Fruit fly (Drosophila melanogaster) whole organism, embryonic: ENCODE data around the gene CG17801.

Experiments used
- B-H1 ChIP-seq: fragments of 200-800 bp; sonication (Bioruptor generic); IDR thresholded peaks from 3 replicates; pipeline ENCODE4 v1.3.6; 2022; ENCODE audit warnings: missing biosample characterization, missing genetic modification characterization
- CG15601 ChIP-seq: fragments of 200-800 bp; sonication (Bioruptor generic); optimal IDR thresholded peaks from 3 replicates; lab custom pipeline; 2019; ENCODE audit warnings: missing biosample characterization, mild to moderate bottlenecking, missing genetic modification characterization, moderate library complexity
- CG33213 ChIP-seq: fragments of 200-800 bp; sonication (Bioruptor generic); optimal IDR thresholded peaks from 3 replicates; lab custom pipeline; 2016; ENCODE audit warnings: missing biosample characterization, missing genetic modification characterization
- CG42726 ChIP-seq: fragments of 200-800 bp; sonication (Bioruptor generic); IDR thresholded peaks from 2 replicates; pipeline ENCODE4 v1.3.6; 2022; ENCODE audit warnings: missing biosample characterization, missing genetic modification characterization; ENCODE audit not compliant: partially characterized antibody
- CG6813 ChIP-seq: fragments of 200-800 bp; sonication (Bioruptor generic); optimal IDR thresholded peaks from 2 replicates; lab custom pipeline; 2017; ENCODE audit warnings: missing biosample characterization, missing genetic modification characterization, mild to moderate bottlenecking, moderate library complexity, missing genetic modification reagents
- E2f2 ChIP-seq: fragments of 200-800 bp; sonication (Bioruptor generic); IDR thresholded peaks from 2 replicates; pipeline ENCODE4 v1.3.6; 2022; ENCODE audit warnings: missing biosample characterization, missing genetic modification characterization
- Hey ChIP-seq: fragments of 200-800 bp; sonication (Bioruptor generic); optimal IDR thresholded peaks from 3 replicates; lab custom pipeline; 2018; ENCODE audit warnings: missing biosample characterization, mild to moderate bottlenecking, missing genetic modification characterization
- Xbp1 ChIP-seq: fragments of 200-800 bp; sonication (Bioruptor generic); optimal IDR thresholded peaks from 3 replicates; lab custom pipeline; 2016; ENCODE audit warnings: missing biosample characterization, mild to moderate bottlenecking, missing genetic modification characterization
- bbx ChIP-seq: fragments of 200-800 bp; sonication (Bioruptor generic); IDR thresholded peaks from 2 replicates; pipeline ENCODE4 v1.3.6; 2022; ENCODE audit warnings: missing biosample characterization, missing genetic modification characterization; ENCODE audit not compliant: partially characterized antibody
- dati ChIP-seq: fragments of 200-800 bp; sonication (Bioruptor generic); IDR thresholded peaks from 2 replicates; pipeline ENCODE4 v1.3.6; 2022; ENCODE audit warnings: missing biosample characterization, missing genetic modification characterization
- sd ChIP-seq: fragments of 200-800 bp; sonication (Bioruptor generic); optimal IDR thresholded peaks from 3 replicates; lab custom pipeline; 2018; ENCODE audit warnings: missing biosample characterization, mild to moderate bottlenecking, missing genetic modification characterization, moderate library complexity

dm6 chr3R:17759773-17760476, 47.0 kb downstream of the CG17801 start:
- no peak for TF ChIP-seq CG6813 (GFP tag; lab: Kevin White, UChicago)
- no peak for TF ChIP-seq dati (GFP tag; lab: Robert Waterston, UW)
- no peak for TF ChIP-seq CG15601 (tag; lab: Kevin White, UChicago)
- TF ChIP-seq B-H1 (GFP tag; lab: Robert Waterston, UW): no peak
- TF ChIP-seq Hey (tag; lab: Kevin White, UChicago): no peak
- no peak for TF ChIP-seq bbx (GFP tag; lab: Robert Waterston, UW)
- TF ChIP-seq CG33213 (GFP tag; lab: Kevin White, UChicago): no peak
- no peak for TF ChIP-seq Xbp1
- TF ChIP-seq CG42726: no peak
- no peak for TF ChIP-seq E2f2 (GFP tag; lab: Robert Waterston, UW)
- peak; percentile 69 for TF ChIP-seq sd (tag; lab: Kevin White, UChicago)
